Fruit fly (Drosophila melanogaster): ENCODE results near the gene tin.
A peak's percentile ranks its signal among the peaks of the same experiment; 100 is the strongest.

The tin gene

dm6 chr3R:21376859-21377607, 1.7 kb upstream of the tin start (continued):
- TF ChIP-seq CG13296 (GFP tag; optimal IDR thresholded peaks at IDR 0.05) (peak; percentile 20), CG6683 (GFP tag; optimal IDR thresholded peaks at IDR 0.05) (no peak), Ssrp (tag; optimal IDR thresholded peaks at IDR 0.05) (peak; percentile 36), Mes4 (GFP tag; optimal IDR thresholded peaks at IDR 0.05) (peak; percentile 31), CG34422 (GFP tag; IDR thresholded peaks at IDR 0.05) (peak; percentile 36; the same call in 1 of the 3 replicates), CG4730 (GFP tag; IDR thresholded peaks at IDR 0.05) (no peak), pan (optimal IDR thresholded peaks at IDR 0.05) (no peak), pan (GFP tag; optimal IDR thresholded peaks at IDR 0.05 in 1 of 2, IDR thresholded peaks at IDR 0.05 in 1 of 2) (no peak), CG7745 (tag; optimal IDR thresholded peaks at IDR 0.05) (no peak), Sry-β (GFP tag; optimal IDR thresholded peaks at IDR 0.05) (no peak), CG14710 (tag; optimal IDR thresholded peaks at IDR 0.05) (peak; percentile 46), CG4424 (GFP tag; optimal IDR thresholded peaks at IDR 0.05) (peak; percentile 6), CG34376 (GFP tag; optimal IDR thresholded peaks at IDR 0.05) (no peak), psq (GFP tag; optimal IDR thresholded peaks at IDR 0.05) (no peak), CG17385 (GFP tag; optimal IDR thresholded peaks at IDR 0.05) (no peak), CG9932 (GFP tag; IDR thresholded peaks at IDR 0.05) (peak; percentile 33; the same call in 1 of the 2 replicates), peb (GFP tag; IDR thresholded peaks at IDR 0.05) (no peak), CG9876 (GFP tag; optimal IDR thresholded peaks at IDR 0.05) (no peak), ro (GFP tag; IDR thresholded peaks at IDR 0.05) (no peak), CrebB (tag; optimal IDR thresholded peaks at IDR 0.05) (peak; percentile 5), CG11723 (GFP tag; optimal IDR thresholded peaks at IDR 0.05) (no peak), B-H2 (GFP tag; optimal IDR thresholded peaks at IDR 0.05) (peak; percentile 36), Hand (GFP tag; optimal IDR thresholded peaks at IDR 0.05) (no peak), Lhr (GFP tag; optimal IDR thresholded peaks at IDR 0.05) (peak; percentile 19), Hmx (GFP tag; optimal IDR thresholded peaks at IDR 0.05) (no peak), ssp (GFP tag; IDR thresholded peaks at IDR 0.05) (peak; percentile 85), CG16813 (GFP tag; IDR thresholded peaks at IDR 0.05; ENCODE audit: partially characterized antibody) (peak; percentile 84), Nf-YC (tag; optimal IDR thresholded peaks at IDR 0.05) (peak; percentile 75), mld (GFP tag; IDR thresholded peaks at IDR 0.05; ENCODE audit: partially characterized antibody) (peak; percentile 43; the same call in 1 of the 3 replicates), Dad (GFP tag; optimal IDR thresholded peaks at IDR 0.05) (no peak), Deaf1 (tag; optimal IDR thresholded peaks at IDR 0.05) (no peak), CG6689 (GFP tag; IDR thresholded peaks at IDR 0.05) (no peak), CG6765 (GFP tag; optimal IDR thresholded peaks at IDR 0.05) (no peak), Hr51 (GFP tag; optimal IDR thresholded peaks at IDR 0.05) (peak; percentile 6 to 17), CG10959 (GFP tag; IDR thresholded peaks at IDR 0.05) (no peak), Hr3 (GFP tag; optimal IDR thresholded peaks at IDR 0.05) (no peak), sd (tag; optimal IDR thresholded peaks at IDR 0.05) (peak; percentile 10), Dip3 (GFP tag; optimal IDR thresholded peaks at IDR 0.05) (no peak), bbx (GFP tag; IDR thresholded peaks at IDR 0.05; ENCODE audit: partially characterized antibody) (peak; percentile 87), sens (GFP tag) (peak; percentile 84), wor (GFP tag; IDR thresholded peaks at IDR 0.05) (no peak), dpn (GFP tag; optimal IDR thresholded peaks at IDR 0.05) (peak in 1 of 2 experiments; percentile 30), CG3847 (GFP tag; IDR thresholded peaks at IDR 0.05) (peak; percentile 6; the same call in 1 of the 2 replicates), CTCF (GFP tag; optimal IDR thresholded peaks at IDR 0.05) (no peak), NC2α (GFP tag; optimal IDR thresholded peaks at IDR 0.05) (peak; percentile 0), CG4282 (GFP tag; optimal IDR thresholded peaks at IDR 0.05) (no peak), CG2116 (GFP tag; optimal IDR thresholded peaks at IDR 0.05) (peak; percentile 36), CG10274 (GFP tag; optimal IDR thresholded peaks at IDR 0.05) (no peak), lola (GFP tag; optimal IDR thresholded peaks at IDR 0.05) (no peak), inv (GFP tag; IDR thresholded peaks at IDR 0.05; ENCODE audit: partially characterized antibody) (peak; percentile 85)

All from whole organism, embryonic.